Worm (Caenorhabditis elegans) whole organism, late embryonic: Measurements from ENCODE around the gene dars-2.

Experiments used
- ama-1 ChIP-seq: fragments of 150-350 bp; optimal IDR thresholded peaks from 2 replicates; lab custom pipeline; 2014
- ceh-2 ChIP-seq: sonication (generic microtip); optimal IDR thresholded peaks from 2 replicates; lab custom pipeline; 2016; ENCODE audit warnings: missing genotype, missing genetic modification characterization, missing compliant biosample characterization
- ceh-22 ChIP-seq: sonication (generic microtip); optimal IDR thresholded peaks from 2 replicates; lab custom pipeline; 2017; ENCODE audit warnings: missing biosample characterization, missing genetic modification characterization
- dmd-4 ChIP-seq: sonication (generic microtip); optimal IDR thresholded peaks from 2 replicates; lab custom pipeline; 2016; ENCODE audit warnings: borderline replicate concordance, missing genetic modification characterization, missing compliant biosample characterization
- dve-1 ChIP-seq: sonication (generic microtip); optimal IDR thresholded peaks from 2 replicates; lab custom pipeline; 2017; ENCODE audit warnings: antibody characterized with exemption, mild to moderate bottlenecking, missing genetic modification characterization, missing compliant biosample characterization
- fkh-10 ChIP-seq: fragments of 150-350 bp; optimal IDR thresholded peaks from 2 replicates; lab custom pipeline; 2014; ENCODE audit warnings: missing biosample characterization, missing genetic modification reagents, missing genetic modification characterization
- hlh-8 ChIP-seq: sonication (generic microtip); optimal IDR thresholded peaks from 2 replicates; lab custom pipeline; 2016; ENCODE audit warnings: missing genotype, missing genetic modification characterization, missing compliant biosample characterization
- lim-6 ChIP-seq: sonication (generic microtip); optimal IDR thresholded peaks from 2 replicates; lab custom pipeline; 2016; ENCODE audit warnings: missing genetic modification characterization, missing compliant biosample characterization
- odd-2 ChIP-seq: sonication (generic microtip); optimal IDR thresholded peaks from 2 replicates; lab custom pipeline; 2017; ENCODE audit warnings: antibody characterized with exemption, mild to moderate bottlenecking, missing genetic modification characterization, missing compliant biosample characterization
- sdc-2 ChIP-seq: sonication (generic microtip); optimal IDR thresholded peaks from 2 replicates; lab custom pipeline; 2016; ENCODE audit warnings: missing genotype, missing genetic modification characterization, missing compliant biosample characterization
- tbx-2 ChIP-seq: sonication (generic microtip); optimal IDR thresholded peaks from 2 replicates; lab custom pipeline; 2016; ENCODE audit warnings: missing genetic modification characterization, missing compliant biosample characterization
- unc-55 ChIP-seq: sonication (generic microtip); optimal IDR thresholded peaks from 2 replicates; lab custom pipeline; 2017; ENCODE audit warnings: missing biosample characterization, missing genetic modification reagents, missing genetic modification characterization
- ztf-16 ChIP-seq: sonication (generic microtip); optimal IDR thresholded peaks from 2 replicates; lab custom pipeline; 2017; ENCODE audit warnings: missing genetic modification characterization, missing compliant biosample characterization

DNA sequence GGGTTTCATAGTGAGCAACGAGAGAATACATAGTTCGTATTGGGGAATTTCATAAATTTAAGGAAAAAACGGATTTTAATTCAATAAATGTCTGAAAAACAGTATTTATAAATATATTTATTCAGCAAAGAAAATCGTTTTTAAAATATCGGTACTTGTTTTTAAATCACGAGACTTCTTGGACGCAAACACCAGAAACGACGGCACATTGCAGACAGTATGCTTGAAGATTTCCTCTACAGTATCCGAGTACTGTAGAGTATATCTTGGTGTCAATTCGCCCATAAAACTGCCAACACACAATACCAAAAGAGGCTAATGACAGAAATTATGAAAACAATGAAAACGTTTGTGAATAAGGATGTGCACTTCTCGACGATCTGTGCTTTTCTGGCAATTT is 17.3 kb downstream of the dars-2 start:
- TF ChIP-seq odd-2 = no peak
- TF ChIP-seq ceh-22 (tag; lab: Kevin White, UChicago) = no peak
- no peak for TF ChIP-seq ama-1 (lab: Kevin White, UChicago)
- no peak for TF ChIP-seq sdc-2 (tag; lab: Kevin White, UChicago)
- no peak for TF ChIP-seq fkh-10 (GFP tag; lab: Kevin White, UChicago)
- no peak for TF ChIP-seq tbx-2 (tag; lab: Kevin White, UChicago)
- no peak for TF ChIP-seq ztf-16
- TF ChIP-seq dmd-4 (tag; lab: Kevin White, UChicago) = no peak
- TF ChIP-seq dve-1 = no peak
- TF ChIP-seq ceh-2 (tag; lab: Kevin White, UChicago) = no peak
- no peak for TF ChIP-seq hlh-8 (tag; lab: Kevin White, UChicago)
- TF ChIP-seq lim-6 = no peak
- no peak for TF ChIP-seq unc-55 (GFP tag; lab: Kevin White, UChicago)
